Worm (Caenorhabditis elegans) whole organism, late embryonic: ENCODE measurements around the gene R07B7.10.
A peak's percentile ranks its signal among the peaks of the same experiment; 100 is the strongest.

Source experiments
- C08G9.2 ChIP-seq: sonication (generic microtip); optimal IDR thresholded peaks from 2 replicates; lab custom pipeline; 2016; ENCODE audit warnings: mild to moderate bottlenecking, missing genetic modification characterization, moderate library complexity, missing compliant biosample characterization
- C38D4.7 ChIP-seq: fragments of 200-800 bp; sonication (Bioruptor generic); optimal IDR thresholded peaks from 2 replicates; lab custom pipeline; 2018; ENCODE audit warnings: mild to moderate bottlenecking, missing genetic modification characterization, moderate library complexity, missing compliant biosample characterization
- K02D7.2 ChIP-seq: sonication (generic microtip); optimal IDR thresholded peaks from 2 replicates; lab custom pipeline; 2017; ENCODE audit warnings: mild to moderate bottlenecking, missing genetic modification characterization, missing compliant biosample characterization
- K09A11.1 ChIP-seq: sonication (generic microtip); optimal IDR thresholded peaks from 2 replicates; lab custom pipeline; 2017; ENCODE audit warnings: antibody characterized with exemption, mild to moderate bottlenecking, missing genetic modification characterization, missing compliant biosample characterization; ENCODE audit not compliant: insufficient read depth
- T23F11.4 ChIP-seq: fragments of 200-800 bp; sonication (Bioruptor generic); optimal IDR thresholded peaks from 2 replicates; lab custom pipeline; 2018; ENCODE audit warnings: mild to moderate bottlenecking, missing genetic modification characterization, missing compliant biosample characterization
- Y22D7AL.16 ChIP-seq: sonication (generic microtip); optimal IDR thresholded peaks from 2 replicates; lab custom pipeline; 2016; ENCODE audit warnings: missing genetic modification characterization, missing compliant biosample characterization
- ama-1 ChIP-seq: fragments of 150-350 bp; optimal IDR thresholded peaks from 2 replicates; lab custom pipeline; 2014
- ceh-24 ChIP-seq: sonication (generic microtip); optimal IDR thresholded peaks from 2 replicates; lab custom pipeline; 2016; ENCODE audit warnings: mild to moderate bottlenecking, missing genetic modification characterization, missing compliant biosample characterization
- ceh-31 ChIP-seq: sonication (generic microtip); optimal IDR thresholded peaks from 2 replicates; lab custom pipeline; 2016; ENCODE audit warnings: missing genetic modification characterization, missing compliant biosample characterization
- ceh-34 ChIP-seq: sonication (generic microtip); optimal IDR thresholded peaks from 2 replicates; lab custom pipeline; 2016; ENCODE audit warnings: mild to moderate bottlenecking, missing genetic modification characterization, missing compliant biosample characterization
- ceh-45 ChIP-seq: fragments of 200-800 bp; sonication (Bioruptor generic); IDR thresholded peaks from 2 replicates; pipeline ENCODE4 v1.3.6; 2022; ENCODE audit warnings: missing genetic modification reagents, missing genetic modification characterization, missing compliant biosample characterization
- ceh-48 ChIP-seq: sonication (generic microtip); optimal IDR thresholded peaks from 2 replicates; lab custom pipeline; 2016; ENCODE audit warnings: missing genetic modification characterization, inconsistent platforms, missing compliant biosample characterization
- dmd-4 ChIP-seq: sonication (generic microtip); optimal IDR thresholded peaks from 2 replicates; lab custom pipeline; 2016; ENCODE audit warnings: borderline replicate concordance, missing genetic modification characterization, missing compliant biosample characterization
- dve-1 ChIP-seq: sonication (generic microtip); optimal IDR thresholded peaks from 2 replicates; lab custom pipeline; 2017; ENCODE audit warnings: antibody characterized with exemption, mild to moderate bottlenecking, missing genetic modification characterization, missing compliant biosample characterization
- eyg-1 ChIP-seq: sonication (generic microtip); optimal IDR thresholded peaks from 2 replicates; lab custom pipeline; 2016; ENCODE audit warnings: missing genotype, missing genetic modification characterization, missing compliant biosample characterization
- fax-1 ChIP-seq: sonication (generic microtip); optimal IDR thresholded peaks from 2 replicates; lab custom pipeline; 2016; ENCODE audit warnings: missing genotype, missing genetic modification characterization, missing compliant biosample characterization
- gmeb-2 ChIP-seq: sonication (generic microtip); optimal IDR thresholded peaks from 2 replicates; lab custom pipeline; 2016; ENCODE audit warnings: missing genetic modification characterization, inconsistent platforms, missing compliant biosample characterization
- hlh-13 ChIP-seq: fragments of 200-800 bp; sonication (Bioruptor generic); optimal IDR thresholded peaks from 2 replicates; lab custom pipeline; 2018; ENCODE audit warnings: mild to moderate bottlenecking, missing genetic modification characterization, missing compliant biosample characterization
- hlh-15 ChIP-seq: sonication (generic microtip); optimal IDR thresholded peaks from 2 replicates; lab custom pipeline; 2016; ENCODE audit warnings: missing genetic modification characterization, missing compliant biosample characterization
- lim-6 ChIP-seq: sonication (generic microtip); optimal IDR thresholded peaks from 2 replicates; lab custom pipeline; 2016; ENCODE audit warnings: missing genetic modification characterization, missing compliant biosample characterization
- mec-3 ChIP-seq: sonication (generic microtip); optimal IDR thresholded peaks from 2 replicates; lab custom pipeline; 2016; ENCODE audit warnings: borderline replicate concordance, missing genetic modification characterization, missing compliant biosample characterization
- nfya-1 ChIP-seq: sonication (generic microtip); optimal IDR thresholded peaks from 2 replicates; lab custom pipeline; 2017; ENCODE audit warnings: missing genetic modification characterization, mild to moderate bottlenecking, missing compliant biosample characterization, antibody characterized with exemption, moderate library complexity
- nhr-11 ChIP-seq: fragments of 150-350 bp; optimal IDR thresholded peaks from 2 replicates; lab custom pipeline; 2014; ENCODE audit warnings: missing biosample characterization, missing genetic modification characterization
- nhr-232 ChIP-seq: sonication (generic microtip); optimal IDR thresholded peaks from 2 replicates; lab custom pipeline; 2016; ENCODE audit warnings: missing genetic modification characterization, missing compliant biosample characterization
- pag-3 ChIP-seq: sonication (generic microtip); optimal IDR thresholded peaks from 2 replicates; lab custom pipeline; 2016; ENCODE audit warnings: missing compliant biosample characterization, missing genetic modification characterization, borderline replicate concordance
- pat-9 ChIP-seq: fragments of 200-800 bp; sonication (Bioruptor generic); optimal IDR thresholded peaks from 2 replicates; lab custom pipeline; 2018; ENCODE audit warnings: mild to moderate bottlenecking, missing genetic modification characterization, moderate library complexity, missing compliant biosample characterization
- pqm-1 ChIP-seq: sonication (generic microtip); optimal IDR thresholded peaks from 2 replicates; lab custom pipeline; 2016; ENCODE audit warnings: missing genetic modification characterization, missing compliant biosample characterization
- rnt-1 ChIP-seq: sonication (generic microtip); optimal IDR thresholded peaks from 2 replicates; lab custom pipeline; 2016; ENCODE audit warnings: missing genetic modification characterization, missing compliant biosample characterization
- sox-2 ChIP-seq: fragments of 200-800 bp; sonication (Bioruptor generic); IDR thresholded peaks from 2 replicates; pipeline ENCODE4 v1.3.6; 2022; ENCODE audit warnings: missing genetic modification reagents, missing genetic modification characterization, missing compliant biosample characterization
- syd-9 ChIP-seq: sonication (generic microtip); optimal IDR thresholded peaks from 2 replicates; lab custom pipeline; 2016; ENCODE audit warnings: mild to moderate bottlenecking, missing genetic modification characterization, moderate library complexity, missing compliant biosample characterization
- ttx-3 ChIP-seq: sonication (generic microtip); optimal IDR thresholded peaks from 2 replicates; lab custom pipeline; 2016; ENCODE audit warnings: missing genetic modification reagents, missing genetic modification characterization, missing compliant biosample characterization
- unc-3 ChIP-seq, 2 experiments: fragments of 200-800 bp in 1 of 2; sonication (Bioruptor generic) in 1 of 2; sonication (generic microtip) in 1 of 2; conservative IDR thresholded peaks in 1 of 2; optimal IDR thresholded peaks in 1 of 2; 2 replicates each; pipeline versions ENCODE4 v1.3.6 to Lab custom; 2016 to 2022; ENCODE audit warnings: missing compliant biosample characterization in 2 of 2, missing genetic modification characterization in 2 of 2, missing genetic modification reagents in 1 of 2
- unc-42 ChIP-seq: sonication (generic microtip); optimal IDR thresholded peaks from 2 replicates; lab custom pipeline; 2016; ENCODE audit warnings: missing genotype, missing genetic modification characterization, missing compliant biosample characterization
- unc-55 ChIP-seq: sonication (generic microtip); optimal IDR thresholded peaks from 2 replicates; lab custom pipeline; 2017; ENCODE audit warnings: missing biosample characterization, missing genetic modification reagents, missing genetic modification characterization
- unc-86 ChIP-seq: sonication (generic microtip); optimal IDR thresholded peaks from 2 replicates; lab custom pipeline; 2016; ENCODE audit warnings: missing genetic modification characterization, missing compliant biosample characterization

Gene R07B7.10

DNA sequence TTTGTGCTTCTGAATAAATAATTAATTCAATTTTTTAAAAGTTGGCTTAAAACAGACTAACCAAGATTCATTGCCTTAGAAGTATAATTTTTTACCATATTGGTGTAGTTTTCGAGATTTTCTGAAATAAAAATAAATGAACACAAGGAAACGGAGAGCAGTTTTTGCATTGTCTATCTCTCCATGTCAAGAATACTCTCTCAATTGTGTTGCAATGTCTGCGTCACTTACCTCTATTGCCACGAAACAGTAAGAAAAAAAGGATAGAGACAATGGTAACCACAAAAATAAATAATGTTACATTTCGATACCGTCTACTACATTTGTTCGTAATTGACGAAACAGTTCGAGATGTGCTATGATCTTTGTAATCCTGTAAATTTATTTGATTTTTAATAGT lies at the start of gene R07B7.10:
Gene R07B7.10, plus strand, starts transcription at position 285 of the 400 bp plus-strand sequence.
- TF ChIP-seq ceh-34 (no peak), pqm-1 (no peak)

ce11 chrV:12033841-12034240 lies 49.2 kb upstream of the R07B7.10 start:
- TF ChIP-seq nhr-232 (no peak), unc-42 (tag; lab: Kevin White, UChicago) (peak; percentile 62)

ce11 chrV:12036129-12036528 lies 46.9 kb upstream of the R07B7.10 start:
- no peak for TF ChIP-seq unc-3 (GFP tag; conservative IDR thresholded peaks at IDR 0.05; lab: Robert Waterston, UW)
- TF ChIP-seq unc-3 (tag; optimal IDR thresholded peaks at IDR 0.05; lab: Kevin White, UChicago) = no peak
- TF ChIP-seq dmd-4 = no peak
- TF ChIP-seq unc-42 (tag; lab: Kevin White, UChicago) = peak; percentile 23
- TF ChIP-seq ceh-31 (tag; lab: Kevin White, UChicago) = peak; percentile 20
- TF ChIP-seq ceh-34 = no peak
- peak; percentile 18; the same call in 1 of the 2 replicates for TF ChIP-seq sox-2
- TF ChIP-seq dve-1 (tag; lab: Kevin White, UChicago) = no peak
- TF ChIP-seq mec-3 (tag; lab: Kevin White, UChicago) = no peak
- TF ChIP-seq ama-1 (lab: Kevin White, UChicago) = no peak
- no peak for TF ChIP-seq rnt-1 (tag; lab: Kevin White, UChicago)
- no peak for TF ChIP-seq lim-6 (tag; lab: Kevin White, UChicago)
- TF ChIP-seq hlh-13 = no peak
- TF ChIP-seq nhr-232 = no peak
- no peak for TF ChIP-seq ceh-48
- TF ChIP-seq C08G9.2 (tag; lab: Kevin White, UChicago) = no peak
- TF ChIP-seq K09A11.1 = no peak

DNA sequence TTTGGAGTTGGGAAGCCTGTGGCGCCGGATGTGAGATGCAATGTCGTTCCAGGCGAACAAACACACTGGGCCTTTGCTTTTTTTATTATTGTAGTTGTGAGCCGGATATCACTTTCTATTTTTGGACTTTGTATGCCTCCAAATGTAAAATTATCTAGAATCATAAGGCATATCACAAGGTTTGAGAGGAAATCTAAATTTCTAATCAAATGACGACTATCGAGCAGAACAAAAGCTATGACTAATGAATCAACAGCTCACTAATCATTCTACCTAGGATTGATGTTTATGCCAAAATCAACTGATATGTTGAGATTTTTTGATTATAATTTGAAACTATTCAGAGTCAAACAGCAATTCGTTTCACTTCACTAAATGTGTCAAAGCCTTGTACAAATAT lies 45.1 kb upstream of the R07B7.10 start:
- TF ChIP-seq T23F11.4 = no peak
- TF ChIP-seq hlh-15 (tag; lab: Kevin White, UChicago) = no peak
- TF ChIP-seq fax-1 = no peak
- no peak for TF ChIP-seq unc-86 (tag; lab: Kevin White, UChicago)
- TF ChIP-seq ceh-24 = no peak
- TF ChIP-seq C38D4.7 = no peak
- no peak for TF ChIP-seq ttx-3 (tag; lab: Kevin White, UChicago)
- TF ChIP-seq K09A11.1 = no peak
- TF ChIP-seq ceh-45 (GFP tag; lab: Robert Waterston, UW) = no peak
- TF ChIP-seq nfya-1 = no peak
- no peak for TF ChIP-seq gmeb-2
- TF ChIP-seq unc-55 (GFP tag; lab: Kevin White, UChicago) = no peak
- no peak for TF ChIP-seq unc-3 (GFP tag; conservative IDR thresholded peaks at IDR 0.05; lab: Robert Waterston, UW)
- TF ChIP-seq unc-3 (tag; optimal IDR thresholded peaks at IDR 0.05; lab: Kevin White, UChicago) = no peak
- TF ChIP-seq pag-3 (tag; lab: Kevin White, UChicago) = no peak
- no peak for TF ChIP-seq ceh-31 (tag; lab: Kevin White, UChicago)
- no peak for TF ChIP-seq Y22D7AL.16 (tag; lab: Kevin White, UChicago)
- TF ChIP-seq eyg-1 (tag; lab: Kevin White, UChicago) = no peak
- no peak for TF ChIP-seq K02D7.2 (tag; lab: Kevin White, UChicago)

ce11 chrV:12038317-12038716 lies 44.7 kb upstream of the R07B7.10 start:
- TF ChIP-seq syd-9 (tag; lab: Kevin White, UChicago) (no peak), nhr-11 (tag; lab: Kevin White, UChicago) (no peak), sox-2 (peak; percentile 4; the same call in 1 of the 2 replicates), pat-9 (tag; lab: Kevin White, UChicago) (no peak)
